Worm (Caenorhabditis elegans) whole organism, early embryonic: ENCODE results near the gene akt-1.

Experiments used
- B0310.2 ChIP-seq: sonication (generic microtip); optimal IDR thresholded peaks from 2 replicates; lab custom pipeline; 2016; ENCODE audit warnings: mild to moderate bottlenecking, missing genetic modification characterization, missing compliant biosample characterization
- F13C5.2 ChIP-seq: sonication (generic microtip); optimal IDR thresholded peaks from 2 replicates; lab custom pipeline; 2017; ENCODE audit warnings: mild to moderate bottlenecking, missing genetic modification characterization, inconsistent platforms, missing compliant biosample characterization
- aly-1 ChIP-seq: sonication (generic microtip); optimal IDR thresholded peaks from 2 replicates; lab custom pipeline; 2016; ENCODE audit warnings: missing genetic modification characterization, missing compliant biosample characterization
- ama-1 ChIP-seq: fragments of 150-350 bp; optimal IDR thresholded peaks from 2 replicates; lab custom pipeline; 2014
- ceh-13 ChIP-seq: fragments of 200-800 bp; sonication (Bioruptor generic); optimal IDR thresholded peaks from 2 replicates; lab custom pipeline; 2018; ENCODE audit warnings: mild to moderate bottlenecking, missing genetic modification characterization, missing compliant biosample characterization
- ceh-36 ChIP-seq: sonication (generic microtip); optimal IDR thresholded peaks from 2 replicates; lab custom pipeline; 2016; ENCODE audit warnings: missing genetic modification characterization, inconsistent platforms, missing compliant biosample characterization
- ets-7 ChIP-seq: sonication (generic microtip); optimal IDR thresholded peaks from 2 replicates; lab custom pipeline; 2016; ENCODE audit warnings: missing genotype, missing genetic modification characterization, missing compliant biosample characterization
- flt-1 ChIP-seq: fragments of 200-800 bp; sonication (Bioruptor generic); IDR thresholded peaks from 2 replicates; pipeline ENCODE4 v1.3.6; 2022; ENCODE audit warnings: missing genetic modification characterization, missing compliant biosample characterization
- hmbx-1 ChIP-seq: sonication (generic microtip); optimal IDR thresholded peaks from 2 replicates; lab custom pipeline; 2016; ENCODE audit warnings: mild to moderate bottlenecking, missing genetic modification characterization, missing compliant biosample characterization
- hmg-4 ChIP-seq: fragments of 200-800 bp; sonication (Bioruptor generic); optimal IDR thresholded peaks from 2 replicates; lab custom pipeline; 2018; ENCODE audit warnings: mild to moderate bottlenecking, missing genetic modification characterization, missing compliant biosample characterization
- hnd-1 ChIP-seq: sonication (generic microtip); optimal IDR thresholded peaks from 2 replicates; lab custom pipeline; 2016; ENCODE audit warnings: missing genetic modification characterization, missing compliant biosample characterization
- pes-1 ChIP-seq: fragments of 200-800 bp; sonication (Bioruptor generic); IDR thresholded peaks from 2 replicates; pipeline ENCODE4 v1.3.6; 2022; ENCODE audit warnings: missing genetic modification reagents, missing genetic modification characterization, missing compliant biosample characterization
- scrt-1 ChIP-seq: fragments of 200-800 bp; sonication (Bioruptor generic); IDR thresholded peaks from 2 replicates; pipeline ENCODE4 v1.3.6; 2022; ENCODE audit warnings: missing genetic modification characterization, missing compliant biosample characterization
- sea-1 ChIP-seq: fragments of 200-800 bp; sonication (Bioruptor generic); conservative IDR thresholded peaks from 2 replicates; pipeline ENCODE4 v1.3.6; 2022; ENCODE audit warnings: missing genetic modification characterization, missing compliant biosample characterization
- tbx-11 ChIP-seq: fragments of 200-800 bp; sonication (Bioruptor generic); IDR thresholded peaks from 2 replicates; pipeline ENCODE4 v1.3.6; 2022; ENCODE audit warnings: missing genetic modification characterization, missing compliant biosample characterization
- tbx-37 ChIP-seq: fragments of 200-800 bp; sonication (Bioruptor generic); conservative IDR thresholded peaks from 2 replicates; pipeline ENCODE4 v1.3.6; 2022; ENCODE audit warnings: missing genetic modification reagents, missing genetic modification characterization, missing compliant biosample characterization
- tra-4 ChIP-seq: sonication (generic microtip); optimal IDR thresholded peaks from 2 replicates; lab custom pipeline; 2017; ENCODE audit warnings: missing genetic modification characterization, missing compliant biosample characterization

akt-1 gene

DNA sequence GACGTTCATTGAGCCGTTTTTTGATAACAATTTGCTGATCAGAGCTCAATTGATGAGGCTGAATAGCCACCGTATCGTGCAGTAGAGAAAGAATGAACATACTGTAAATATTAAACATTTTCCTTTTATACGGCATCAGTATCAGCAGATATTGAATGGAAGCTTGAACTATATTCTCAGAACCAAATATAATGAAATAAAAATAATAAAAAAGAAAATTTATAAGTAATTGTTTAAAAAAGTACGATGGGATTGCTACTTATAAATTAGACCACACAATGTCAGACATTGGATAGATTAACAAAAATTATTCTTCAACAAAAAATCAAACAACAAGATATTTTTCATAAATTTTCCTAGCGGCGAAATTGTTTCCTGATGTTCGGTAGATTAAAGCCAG, 42.2 kb upstream of the akt-1 start, which contains the start of gene rpc-25:
Gene rpc-25, minus strand, starts transcription at position 101 of the 400 bp plus-strand sequence.
- TF ChIP-seq ceh-13 (GFP tag; lab: Kevin White, UChicago) (no peak), sea-1 (GFP tag; lab: Robert Waterston, UW) (no peak), hnd-1 (tag; lab: Kevin White, UChicago) (no peak), aly-1 (tag; lab: Kevin White, UChicago) (no peak), tbx-11 (GFP tag; lab: Robert Waterston, UW) (no peak), tbx-37 (no peak), flt-1 (GFP tag; lab: Robert Waterston, UW) (no peak), hmg-4 (no peak), hmbx-1 (tag; lab: Kevin White, UChicago) (no peak), F13C5.2 (tag; lab: Kevin White, UChicago) (no peak), tra-4 (tag; lab: Kevin White, UChicago) (no peak), scrt-1 (GFP tag; lab: Robert Waterston, UW) (no peak), ceh-36 (tag; lab: Kevin White, UChicago) (no peak), B0310.2 (tag; lab: Kevin White, UChicago) (no peak), ama-1 (no peak), ets-7 (no peak), pes-1 (GFP tag; lab: Robert Waterston, UW) (no peak)

DNA sequence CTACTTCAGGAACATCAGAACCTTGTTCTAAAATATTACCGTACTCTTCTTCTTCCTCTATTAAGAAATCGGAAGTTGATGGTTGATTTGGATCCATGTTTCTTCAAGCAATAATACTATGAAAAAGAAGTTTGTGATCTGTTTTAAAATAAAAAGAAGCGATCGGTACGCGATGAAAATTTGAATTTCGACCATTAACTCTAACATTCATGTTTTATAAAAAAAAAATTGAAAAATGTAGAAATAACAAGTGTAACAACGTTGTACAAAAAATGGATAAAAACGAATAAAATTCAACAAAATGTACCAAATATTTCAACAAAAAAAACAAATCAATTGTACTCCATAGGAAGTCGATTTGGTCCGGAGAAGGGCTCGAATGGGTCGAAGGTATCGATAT, 38.5 kb upstream of the akt-1 start, which contains the start of gene tftc-3:
Gene tftc-3, minus strand, starts transcription at position 101 of the 400 bp plus-strand sequence.
- TF ChIP-seq tbx-11 (GFP tag; lab: Robert Waterston, UW) (no peak), hnd-1 (tag; lab: Kevin White, UChicago) (no peak), F13C5.2 (tag; lab: Kevin White, UChicago) (no peak), scrt-1 (GFP tag; lab: Robert Waterston, UW) (no peak), ama-1 (no peak), ets-7 (no peak), ceh-36 (tag; lab: Kevin White, UChicago) (no peak), tra-4 (tag; lab: Kevin White, UChicago) (no peak), hmg-4 (no peak), B0310.2 (tag; lab: Kevin White, UChicago) (no peak), pes-1 (GFP tag; lab: Robert Waterston, UW) (no peak), hmbx-1 (tag; lab: Kevin White, UChicago) (no peak), tbx-37 (no peak)

DNA sequence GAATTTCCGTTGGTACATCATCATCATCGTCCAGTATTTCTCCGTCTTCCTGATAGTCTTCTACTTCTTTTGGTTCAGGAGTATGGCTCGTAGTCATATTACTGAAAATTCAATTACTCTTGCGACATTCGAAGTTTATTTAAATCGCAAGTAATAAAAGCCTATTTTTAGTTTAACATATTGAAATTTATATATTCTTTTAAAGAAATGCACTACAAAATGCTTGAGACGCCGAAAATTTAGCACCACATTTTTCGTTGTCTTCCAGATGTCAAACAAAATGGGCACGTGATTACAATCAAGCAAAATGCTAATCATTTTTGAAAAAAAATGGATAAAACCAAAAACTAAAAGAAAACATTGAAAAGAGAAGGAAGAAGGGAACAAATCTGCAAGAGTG, 36.7 kb upstream of the akt-1 start, which contains the start of gene zhit-3:
Gene zhit-3, minus strand, starts transcription at position 101 of the 400 bp plus-strand sequence.
- TF ChIP-seq scrt-1 (GFP tag; lab: Robert Waterston, UW) = no peak
- TF ChIP-seq hmg-4 = no peak
- TF ChIP-seq F13C5.2 (tag; lab: Kevin White, UChicago) = no peak
- no peak for TF ChIP-seq pes-1 (GFP tag; lab: Robert Waterston, UW)
- no peak for TF ChIP-seq ceh-36 (tag; lab: Kevin White, UChicago)
- TF ChIP-seq ceh-13 (GFP tag; lab: Kevin White, UChicago) = no peak
- no peak for TF ChIP-seq tbx-11 (GFP tag; lab: Robert Waterston, UW)
- no peak for TF ChIP-seq aly-1 (tag; lab: Kevin White, UChicago)
- TF ChIP-seq B0310.2 (tag; lab: Kevin White, UChicago) = no peak
- TF ChIP-seq hmbx-1 (tag; lab: Kevin White, UChicago) = no peak

DNA sequence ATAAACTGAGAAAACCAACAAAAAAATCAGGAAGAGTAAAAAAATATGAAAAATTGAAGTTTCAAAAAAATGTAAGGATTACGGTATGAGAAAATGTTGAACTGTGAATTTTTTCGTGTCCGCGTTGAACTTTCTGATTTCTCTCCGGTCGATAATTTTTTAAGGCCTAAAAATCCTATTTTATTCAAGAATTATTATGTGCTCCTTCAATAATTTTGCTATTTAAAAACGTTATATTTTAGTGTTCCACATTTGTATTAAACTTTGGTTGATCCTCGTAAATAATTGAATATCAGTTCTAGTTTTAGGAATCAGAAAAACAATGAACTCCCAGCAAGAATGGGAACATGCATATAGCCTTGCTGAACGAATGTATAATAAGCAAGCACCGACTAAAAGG, 36.1 kb upstream of the akt-1 start, which contains the start of gene hpo-40:
Gene hpo-40, plus strand, starts transcription at position 301 of the 400 bp plus-strand sequence.
- TF ChIP-seq tbx-11 (GFP tag; lab: Robert Waterston, UW) (no peak), hmbx-1 (tag; lab: Kevin White, UChicago) (no peak), ceh-36 (tag; lab: Kevin White, UChicago) (no peak), aly-1 (tag; lab: Kevin White, UChicago) (no peak), scrt-1 (GFP tag; lab: Robert Waterston, UW) (no peak), tra-4 (tag; lab: Kevin White, UChicago) (no peak), B0310.2 (tag; lab: Kevin White, UChicago) (no peak), pes-1 (GFP tag; lab: Robert Waterston, UW) (no peak), tbx-37 (no peak), ama-1 (no peak), ets-7 (no peak), flt-1 (GFP tag; lab: Robert Waterston, UW) (no peak), sea-1 (GFP tag; lab: Robert Waterston, UW) (no peak), ceh-13 (GFP tag; lab: Kevin White, UChicago) (no peak), hnd-1 (tag; lab: Kevin White, UChicago) (no peak), F13C5.2 (tag; lab: Kevin White, UChicago) (no peak), hmg-4 (no peak)

DNA sequence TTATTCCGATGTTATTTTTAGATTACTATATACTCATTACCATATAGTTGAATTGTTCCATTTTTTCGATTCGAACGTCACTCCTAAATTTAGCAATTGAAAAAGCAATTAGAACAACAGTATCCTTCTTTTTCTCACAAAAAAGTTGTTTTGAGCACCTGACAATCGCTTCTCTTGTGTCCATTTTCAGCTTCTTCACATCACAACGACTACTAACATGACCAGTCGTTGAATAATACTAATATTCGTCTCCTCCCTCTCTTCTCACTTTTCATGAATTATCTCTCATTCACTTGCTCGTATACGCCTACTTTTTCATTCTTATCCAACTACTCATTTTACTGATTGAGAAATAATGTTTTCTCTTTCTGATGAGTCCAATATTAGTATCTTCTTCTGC, 32.0 kb upstream of the akt-1 start, which contains the start of gene ZK856.14:
Gene ZK856.14, plus strand, starts transcription at position 301 of the 400 bp plus-strand sequence.
- TF ChIP-seq scrt-1 (GFP tag; lab: Robert Waterston, UW) (no peak), tbx-37 (no peak), aly-1 (tag; lab: Kevin White, UChicago) (no peak), ama-1 (no peak), ets-7 (no peak), B0310.2 (tag; lab: Kevin White, UChicago) (no peak), pes-1 (GFP tag; lab: Robert Waterston, UW) (no peak), hnd-1 (tag; lab: Kevin White, UChicago) (no peak), tra-4 (tag; lab: Kevin White, UChicago) (no peak), hmg-4 (no peak), sea-1 (GFP tag; lab: Robert Waterston, UW) (no peak), flt-1 (GFP tag; lab: Robert Waterston, UW) (no peak), tbx-11 (GFP tag; lab: Robert Waterston, UW) (no peak), F13C5.2 (tag; lab: Kevin White, UChicago) (no peak), hmbx-1 (tag; lab: Kevin White, UChicago) (no peak), ceh-36 (tag; lab: Kevin White, UChicago) (no peak), ceh-13 (GFP tag; lab: Kevin White, UChicago) (no peak)

DNA sequence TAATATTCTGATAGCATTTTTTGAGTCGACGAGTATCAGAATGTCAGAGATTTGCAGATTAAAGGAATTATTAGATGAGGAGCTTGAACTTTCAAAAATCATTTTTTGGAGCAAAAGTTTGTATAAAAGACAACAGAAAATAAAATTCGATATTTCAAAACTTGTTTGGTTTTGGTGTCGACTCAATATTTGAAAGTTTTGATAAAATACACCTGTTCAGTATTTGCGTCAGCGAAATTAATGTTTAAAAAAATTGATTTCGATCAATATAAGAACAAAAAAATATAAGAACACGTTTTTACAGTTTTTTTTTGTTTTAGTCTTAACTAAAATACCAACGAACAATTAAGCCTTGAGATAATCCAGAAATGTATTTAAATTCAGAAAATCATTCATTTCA, 28.1 kb upstream of the akt-1 start, which contains the start of gene C12D8.13:
Gene C12D8.13, minus strand, starts transcription at position 101 of the 400 bp plus-strand sequence.
- TF ChIP-seq ceh-36 (tag; lab: Kevin White, UChicago) = no peak
- TF ChIP-seq B0310.2 (tag; lab: Kevin White, UChicago) = no peak
- no peak for TF ChIP-seq tbx-11 (GFP tag; lab: Robert Waterston, UW)
- no peak for TF ChIP-seq scrt-1 (GFP tag; lab: Robert Waterston, UW)
- TF ChIP-seq aly-1 (tag; lab: Kevin White, UChicago) = no peak
- TF ChIP-seq pes-1 (GFP tag; lab: Robert Waterston, UW) = no peak
- TF ChIP-seq hmg-4 = no peak
- TF ChIP-seq ceh-13 (GFP tag; lab: Kevin White, UChicago) = no peak
- TF ChIP-seq ama-1 = no peak
- no peak for TF ChIP-seq tbx-37
- no peak for TF ChIP-seq F13C5.2 (tag; lab: Kevin White, UChicago)
- TF ChIP-seq ets-7 = no peak
- TF ChIP-seq hnd-1 (tag; lab: Kevin White, UChicago) = no peak
